Fruit fly (Drosophila melanogaster): Measurements from ENCODE around the gene CG33500.

dm6 chr3L:11531994-11532732 lies 23.7 kb downstream of the CG33500 start:
- TF ChIP-seq ttk (optimal IDR thresholded peaks at IDR 0.05) (no peak), psq (optimal IDR thresholded peaks at IDR 0.05) (no peak), h (optimal IDR thresholded peaks at IDR 0.05) (no peak), Myc (optimal IDR thresholded peaks at IDR 0.05) (no peak), insv (optimal IDR thresholded peaks at IDR 0.05) (no peak)
